Worm (Caenorhabditis elegans) whole organism, midembryonic: ENCODE results near the gene nspg-5.

Source experiments
- T22C8.4 ChIP-seq: fragments of 200-800 bp; sonication (Bioruptor generic); IDR thresholded peaks from 2 replicates; pipeline ENCODE4 v1.3.6; 2022; ENCODE audit warnings: missing genetic modification characterization, missing compliant biosample characterization
- cog-1 ChIP-seq: sonication (generic microtip); optimal IDR thresholded peaks from 2 replicates; lab custom pipeline; 2016; ENCODE audit warnings: missing genetic modification characterization, missing compliant biosample characterization
- flt-1 ChIP-seq: fragments of 200-800 bp; sonication (Bioruptor generic); IDR thresholded peaks from 2 replicates; pipeline ENCODE4 v1.3.6; 2022; ENCODE audit warnings: missing genetic modification characterization, missing compliant biosample characterization
- klf-2 ChIP-seq: fragments of 200-800 bp; sonication (Bioruptor generic); conservative IDR thresholded peaks from 2 replicates; pipeline ENCODE4 v1.3.6; 2022; ENCODE audit warnings: missing genetic modification reagents, missing genetic modification characterization, missing compliant biosample characterization
- med-1 ChIP-seq: sonication (generic microtip); optimal IDR thresholded peaks from 2 replicates; lab custom pipeline; 2017; ENCODE audit warnings: missing genetic modification characterization, mild to moderate bottlenecking, missing compliant biosample characterization, antibody characterized with exemption, missing genetic modification reagents; ENCODE audit not compliant: insufficient read depth
- ref-1 ChIP-seq: fragments of 200-800 bp; sonication (Bioruptor generic); conservative IDR thresholded peaks from 2 replicates; pipeline ENCODE4 v1.3.6; 2022; ENCODE audit warnings: missing genetic modification reagents, missing genetic modification characterization, missing compliant biosample characterization
- tab-1 ChIP-seq: fragments of 200-800 bp; sonication (Bioruptor generic); IDR thresholded peaks from 2 replicates; pipeline ENCODE4 v1.3.6; 2022; ENCODE audit warnings: missing genetic modification characterization, missing compliant biosample characterization
- ztf-23 ChIP-seq: fragments of 200-800 bp; sonication (Bioruptor generic); IDR thresholded peaks from 2 replicates; pipeline ENCODE4 v1.3.6; 2022; ENCODE audit warnings: missing genetic modification reagents, missing genetic modification characterization, missing compliant biosample characterization
- ztf-29 ChIP-seq: fragments of 200-800 bp; sonication (Bioruptor generic); IDR thresholded peaks from 2 replicates; pipeline ENCODE4 v1.3.6; 2022; ENCODE audit warnings: missing genetic modification reagents, missing genetic modification characterization, missing compliant biosample characterization

Gene nspg-5

DNA sequence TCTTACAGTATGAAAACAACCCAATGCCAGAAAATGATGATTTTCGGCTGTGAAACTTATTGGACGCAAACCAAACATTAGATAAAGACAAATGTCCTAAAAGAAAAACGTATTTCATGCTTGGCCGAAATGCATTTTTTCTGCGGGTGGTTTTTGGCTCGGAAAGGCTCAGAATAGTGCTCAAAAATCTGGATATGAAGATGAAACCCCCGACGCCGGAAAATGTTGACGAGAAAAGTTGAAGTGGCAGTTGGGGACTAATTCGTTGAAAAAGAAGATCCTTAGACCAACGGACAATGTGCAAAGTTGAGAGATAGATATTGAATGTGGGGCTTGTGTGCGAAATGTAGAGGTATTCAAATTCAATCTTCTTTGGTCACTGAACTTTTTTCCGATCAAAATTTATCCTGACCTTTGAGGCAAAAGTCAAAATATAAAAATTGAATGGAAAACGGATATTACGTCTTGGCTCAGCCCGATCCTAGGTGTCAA lies 36.7 kb downstream of the nspg-5 start, which contains the start of gene flp-18:
flp-18 (minus strand) TSS at position 51 of the 492 bp plus-strand sequence.
- no peak for TF ChIP-seq ztf-23 (GFP tag; lab: Robert Waterston, UW)
- no peak for TF ChIP-seq ref-1 (GFP tag; lab: Robert Waterston, UW)
- no peak for TF ChIP-seq klf-2

DNA sequence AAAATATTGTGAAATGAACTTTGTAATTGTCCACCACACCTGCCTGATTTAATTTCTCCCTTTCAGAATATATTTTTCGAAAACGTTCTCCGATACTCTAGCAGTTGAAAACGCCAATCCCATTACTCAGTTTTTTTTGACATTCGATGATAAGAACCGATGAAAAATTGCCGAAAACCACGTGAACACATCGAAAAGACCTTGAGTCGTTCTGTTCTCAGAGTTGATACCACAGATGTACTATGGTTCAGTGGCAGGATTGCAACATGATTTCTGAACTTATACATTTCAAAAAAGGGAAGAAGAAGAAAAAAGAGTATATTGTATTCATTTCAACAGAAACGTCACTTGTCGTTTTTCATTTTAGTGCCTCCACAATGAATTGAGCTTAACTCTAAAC lies 38.2 kb downstream of the nspg-5 start:
- TF ChIP-seq ztf-23 (GFP tag; lab: Robert Waterston, UW): no peak
- TF ChIP-seq tab-1: no peak
- TF ChIP-seq med-1: no peak
- no peak for TF ChIP-seq ztf-29 (GFP tag; lab: Robert Waterston, UW)
- TF ChIP-seq klf-2: no peak
- no peak for TF ChIP-seq cog-1 (tag; lab: Kevin White, UChicago)
- TF ChIP-seq ref-1 (GFP tag; lab: Robert Waterston, UW): no peak
- TF ChIP-seq T22C8.4: no peak
- TF ChIP-seq flt-1 (GFP tag; lab: Robert Waterston, UW): no peak

DNA sequence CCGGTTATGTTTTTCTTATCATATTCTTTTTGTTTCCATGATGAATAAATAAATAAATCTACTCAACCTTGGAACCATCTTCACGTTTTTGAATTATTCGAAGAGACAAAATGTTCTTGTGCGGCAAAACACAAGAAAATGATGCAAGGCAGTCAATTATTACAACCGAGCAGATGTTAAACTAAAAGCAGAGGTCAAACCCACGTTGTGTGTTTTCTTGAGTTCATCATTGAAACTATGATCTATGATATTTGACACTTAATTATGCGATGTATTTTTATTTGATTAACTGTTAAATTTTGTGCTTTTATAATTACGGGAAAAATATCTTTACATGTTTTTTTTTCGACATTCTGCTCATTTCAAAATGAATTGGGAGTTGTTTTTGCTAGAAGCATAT lies 39.7 kb downstream of the nspg-5 start:
- no peak for TF ChIP-seq flt-1 (GFP tag; lab: Robert Waterston, UW)
- no peak for TF ChIP-seq tab-1
- no peak for TF ChIP-seq ref-1 (GFP tag; lab: Robert Waterston, UW)
- TF ChIP-seq med-1: no peak
- no peak for TF ChIP-seq klf-2
- no peak for TF ChIP-seq cog-1 (tag; lab: Kevin White, UChicago)
- no peak for TF ChIP-seq ztf-29 (GFP tag; lab: Robert Waterston, UW)
- no peak for TF ChIP-seq ztf-23 (GFP tag; lab: Robert Waterston, UW)
- TF ChIP-seq T22C8.4: no peak

ce11 chrX:3022330-3023088 lies 40.7 kb downstream of the nspg-5 start:
- no peak for TF ChIP-seq ref-1 (GFP tag; lab: Robert Waterston, UW)
- TF ChIP-seq ztf-29 (GFP tag; lab: Robert Waterston, UW): no peak
- TF ChIP-seq ztf-23 (GFP tag; lab: Robert Waterston, UW): no peak
- TF ChIP-seq flt-1 (GFP tag; lab: Robert Waterston, UW): no peak
- TF ChIP-seq tab-1: no peak
- no peak for TF ChIP-seq klf-2
- TF ChIP-seq cog-1 (tag; lab: Kevin White, UChicago): no peak
- no peak for TF ChIP-seq T22C8.4
- TF ChIP-seq med-1: no peak

DNA sequence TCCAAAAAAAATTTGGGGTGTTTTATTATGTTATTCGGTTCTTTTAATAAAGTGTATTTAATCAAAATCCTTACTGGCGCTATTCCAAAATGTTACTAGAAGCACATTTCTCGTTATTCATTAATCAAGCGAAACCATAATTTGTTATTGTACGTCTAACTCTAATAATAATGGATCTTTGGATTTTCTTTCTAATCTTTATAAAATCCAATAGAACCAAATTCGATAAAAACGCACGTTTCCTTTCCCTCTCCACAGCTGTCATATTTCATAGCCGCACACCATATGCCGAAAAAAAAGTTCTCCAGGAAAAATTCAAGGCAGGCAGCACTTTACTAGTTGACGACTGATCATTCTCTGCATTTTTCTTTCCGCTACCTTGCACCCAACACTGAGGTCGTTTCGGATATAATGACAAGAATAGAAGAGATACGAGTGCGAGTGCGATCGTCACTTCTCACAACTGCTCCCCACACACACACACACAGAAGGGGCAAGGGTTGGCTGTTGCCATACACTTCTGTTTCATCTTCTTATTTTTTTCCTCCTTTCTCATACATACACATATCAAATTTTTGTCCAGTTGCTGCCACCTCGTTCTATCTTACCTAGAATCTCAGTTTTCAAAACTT lies 41.9 kb downstream of the nspg-5 start:
- TF ChIP-seq ztf-23 (GFP tag; lab: Robert Waterston, UW) (no peak), ztf-29 (GFP tag; lab: Robert Waterston, UW) (no peak), flt-1 (GFP tag; lab: Robert Waterston, UW) (no peak), ref-1 (GFP tag; lab: Robert Waterston, UW) (no peak)

DNA sequence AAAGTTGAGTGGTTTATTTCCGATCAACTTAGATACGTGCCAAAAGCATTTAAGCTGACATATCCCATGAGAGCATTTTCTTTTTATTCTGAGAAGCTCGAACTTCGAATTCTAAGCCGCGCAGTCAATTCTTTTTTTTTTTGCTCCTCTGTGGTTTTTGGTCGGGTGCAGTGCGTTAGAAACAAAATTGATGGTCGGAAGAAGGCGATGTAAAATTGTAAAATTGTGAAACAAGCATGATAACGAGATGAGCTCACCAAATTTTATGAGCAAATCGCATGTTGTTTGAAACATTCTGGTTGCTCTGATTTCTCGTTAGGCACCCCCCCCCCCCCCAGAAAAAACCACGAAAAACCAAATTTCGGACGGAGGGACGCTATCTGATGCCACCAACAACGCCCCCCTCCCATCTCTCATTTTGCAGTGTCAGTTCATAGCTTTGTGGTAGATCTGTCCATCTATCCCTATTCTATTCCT lies 42.9 kb downstream of the nspg-5 start, which contains the start of gene aqp-7:
aqp-7 (plus strand) TSS at position 427 of the 477 bp plus-strand sequence.
- TF ChIP-seq med-1: no peak

DNA sequence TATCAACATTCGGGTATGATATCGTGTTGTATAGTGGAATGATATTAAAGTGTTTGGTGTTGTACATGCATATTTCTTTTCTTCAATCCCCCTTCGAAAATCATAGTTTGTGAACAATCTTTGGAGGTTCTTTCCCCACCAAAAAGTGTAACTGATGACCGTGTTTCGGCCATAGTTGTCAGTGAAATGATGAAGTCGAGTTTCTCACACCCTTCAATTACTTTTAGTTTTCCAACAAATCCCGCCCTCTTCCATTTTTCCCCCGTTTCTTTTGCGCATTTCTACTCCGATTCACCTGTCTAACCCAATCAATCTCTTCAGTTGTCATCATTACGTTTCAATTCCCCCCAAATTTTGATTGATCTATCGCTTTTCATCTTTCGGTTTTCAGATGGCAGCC lies 43.3 kb downstream of the nspg-5 start:
- TF ChIP-seq tab-1 (no peak), cog-1 (tag; lab: Kevin White, UChicago) (no peak), T22C8.4 (no peak), ztf-23 (GFP tag; lab: Robert Waterston, UW) (no peak), ztf-29 (GFP tag; lab: Robert Waterston, UW) (no peak), med-1 (no peak), ref-1 (GFP tag; lab: Robert Waterston, UW) (no peak), flt-1 (GFP tag; lab: Robert Waterston, UW) (no peak), klf-2 (no peak)

- TF ChIP-seq ztf-23 (GFP tag; lab: Robert Waterston, UW) (no peak), klf-2 (no peak), ztf-29 (GFP tag; lab: Robert Waterston, UW) (no peak), med-1 (no peak), T22C8.4 (no peak), flt-1 (GFP tag; lab: Robert Waterston, UW) (no peak), ref-1 (GFP tag; lab: Robert Waterston, UW) (no peak), tab-1 (no peak), cog-1 (tag; lab: Kevin White, UChicago) (no peak)
Measured at ce11 chrX:3029030-3029429, 47.2 kb downstream of the nspg-5 start, which contains the start of gene M02F4.1. Gene M02F4.1 (minus strand): TSS chrX:3029130.

- TF ChIP-seq T22C8.4: no peak
Measured at ce11 chrX:3031484-3031883, 49.7 kb downstream of the nspg-5 start, which contains the start of gene clec-265. Gene clec-265 (plus strand): TSS chrX:3031783.

DNA sequence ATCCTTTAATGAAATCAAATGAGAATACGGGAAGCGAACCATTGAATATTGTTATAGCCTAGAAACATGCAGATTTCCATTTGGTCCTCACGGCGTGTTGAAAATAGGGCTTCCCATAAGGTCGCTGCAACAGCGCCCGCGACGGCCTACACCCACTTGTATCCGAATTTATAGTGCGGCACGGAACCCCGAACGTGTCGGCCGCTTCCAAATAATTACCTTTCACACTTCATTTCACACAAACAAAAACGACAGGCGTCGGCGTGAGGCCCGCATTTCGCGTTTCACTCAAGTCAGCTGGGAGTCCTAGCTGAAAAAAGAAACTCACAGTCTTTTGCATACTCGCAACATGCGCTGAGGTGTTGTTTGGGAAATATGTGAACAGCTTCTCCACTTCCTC lies 51.7 kb downstream of the nspg-5 start:
- TF ChIP-seq flt-1 (GFP tag; lab: Robert Waterston, UW): no peak
- no peak for TF ChIP-seq T22C8.4
- no peak for TF ChIP-seq klf-2
- TF ChIP-seq tab-1: no peak
- no peak for TF ChIP-seq ztf-23 (GFP tag; lab: Robert Waterston, UW)
- TF ChIP-seq ztf-29 (GFP tag; lab: Robert Waterston, UW): no peak
- no peak for TF ChIP-seq cog-1 (tag; lab: Kevin White, UChicago)
- no peak for TF ChIP-seq med-1
- no peak for TF ChIP-seq ref-1 (GFP tag; lab: Robert Waterston, UW)
